Worm (Caenorhabditis elegans): ENCODE measurements around the gene F21C10.1.
A peak's percentile ranks its signal among the peaks of the same experiment; 100 is the strongest.

Gene F21C10.1

DNA sequence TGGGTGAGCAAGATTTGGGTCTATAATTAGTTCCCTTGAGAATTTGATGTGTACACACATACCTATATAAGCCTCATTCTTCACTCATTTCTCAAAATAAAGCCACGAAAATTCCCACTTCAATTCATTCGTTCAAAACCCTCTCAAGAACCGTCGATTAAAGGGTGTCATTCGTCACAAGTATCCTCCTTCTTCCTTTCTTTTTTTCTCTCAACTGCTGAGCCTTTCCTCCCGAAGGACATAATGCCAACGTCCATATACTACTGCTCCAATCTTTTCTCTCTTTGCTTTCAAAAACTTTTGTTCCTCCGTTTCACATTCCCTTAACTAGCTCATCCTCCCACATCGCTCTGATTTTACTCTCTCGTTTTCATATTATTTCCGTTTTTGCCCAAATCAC lies 39.9 kb upstream of the F21C10.1 start, which contains the start of gene T27E4.1:
T27E4.1 (plus strand) TSS at position 137 of the 400 bp plus-strand sequence.
- TF ChIP-seq mab-5 (tag; optimal IDR thresholded peaks at IDR 0.05) (no peak), lin-11 (tag; optimal IDR thresholded peaks at IDR 0.05) (no peak), sem-4 (tag; optimal IDR thresholded peaks at IDR 0.05) (no peak), mbf-1 (tag; optimal IDR thresholded peaks at IDR 0.05) (no peak), egl-27 (tag; optimal IDR thresholded peaks at IDR 0.05) (no peak), elt-1 (tag; optimal IDR thresholded peaks at IDR 0.05) (no peak), nhr-129 (tag; optimal IDR thresholded peaks at IDR 0.05) (peak; percentile 24), ama-1 (optimal IDR thresholded peaks at IDR 0.05) (no peak), F13H6.1 (tag; optimal IDR thresholded peaks at IDR 0.05) (no peak), zag-1 (tag; optimal IDR thresholded peaks at IDR 0.05) (peak; percentile 53), nhr-6 (tag; optimal IDR thresholded peaks at IDR 0.05) (no peak), nhr-12 (tag; optimal IDR thresholded peaks at IDR 0.05) (no peak), unc-55 (GFP tag; optimal IDR thresholded peaks at IDR 0.05) (peak; percentile 53), unc-62 (GFP tag; optimal IDR thresholded peaks at IDR 0.05) (no peak), nhr-11 (tag; optimal IDR thresholded peaks at IDR 0.05) (no peak), gmeb-1 (tag; optimal IDR thresholded peaks at IDR 0.05) (no peak), C34F6.9 (tag; optimal IDR thresholded peaks at IDR 0.05) (peak; percentile 40), ZK546.5 (tag; optimal IDR thresholded peaks at IDR 0.05) (no peak), sma-9 (GFP tag; optimal IDR thresholded peaks at IDR 0.05) (peak; percentile 28), sma-9 (tag; optimal IDR thresholded peaks at IDR 0.05) (no peak), dmd-4 (tag; optimal IDR thresholded peaks at IDR 0.05) (no peak), alr-1 (tag; optimal IDR thresholded peaks at IDR 0.05) (no peak), lsy-2 (tag; optimal IDR thresholded peaks at IDR 0.05) (peak in 1 of 2 experiments; percentile 4)

ce11 chrV:9094060-9094628 lies 38.0 kb upstream of the F21C10.1 start:
- TF ChIP-seq nhr-77 (tag; optimal IDR thresholded peaks at IDR 0.05) = no peak
- no peak for TF ChIP-seq fos-1 (tag; optimal IDR thresholded peaks at IDR 0.05)
- TF ChIP-seq ama-1 (optimal IDR thresholded peaks at IDR 0.05) = peak; percentile 46
- peak; percentile 75 for TF ChIP-seq F13H6.1 (tag; optimal IDR thresholded peaks at IDR 0.05)
- peak; percentile 35 for TF ChIP-seq ztf-4 (tag; optimal IDR thresholded peaks at IDR 0.05)
- TF ChIP-seq sma-9 (GFP tag; optimal IDR thresholded peaks at IDR 0.05) = peak; percentile 96
- TF ChIP-seq sma-9 (tag; optimal IDR thresholded peaks at IDR 0.05) = no peak
- TF ChIP-seq nhr-12 (tag; optimal IDR thresholded peaks at IDR 0.05) = no peak
- TF ChIP-seq lin-39 (tag; optimal IDR thresholded peaks at IDR 0.05) = no peak
- no peak for TF ChIP-seq unc-62 (GFP tag; optimal IDR thresholded peaks at IDR 0.05)
- TF ChIP-seq crh-2 (tag; optimal IDR thresholded peaks at IDR 0.05) = peak; percentile 81
- TF ChIP-seq mbf-1 (tag; optimal IDR thresholded peaks at IDR 0.05) = no peak
- no peak for TF ChIP-seq lin-13 (GFP tag; optimal IDR thresholded peaks at IDR 0.05)
- TF ChIP-seq nhr-25 (tag; optimal IDR thresholded peaks at IDR 0.05) = peak; percentile 5
- peak; percentile 21 for TF ChIP-seq nhr-21 (tag; optimal IDR thresholded peaks at IDR 0.05)
- no peak for TF ChIP-seq ZK546.5 (tag; optimal IDR thresholded peaks at IDR 0.05)
- TF ChIP-seq sma-3 (GFP tag; optimal IDR thresholded peaks at IDR 0.05) = peak; percentile 58
- no peak for TF ChIP-seq blmp-1 (tag; optimal IDR thresholded peaks at IDR 0.05; ENCODE audit: insufficient read depth)
- peak; percentile 7 for TF ChIP-seq lin-11 (tag; optimal IDR thresholded peaks at IDR 0.05)
- TF ChIP-seq elt-3 (tag; optimal IDR thresholded peaks at IDR 0.05) = no peak
- TF ChIP-seq egl-27 (tag; optimal IDR thresholded peaks at IDR 0.05) = no peak
- TF ChIP-seq mdl-1 (tag; optimal IDR thresholded peaks at IDR 0.05) = peak in 1 of 2 experiments; percentile 39
- no peak for TF ChIP-seq unc-39 (tag; optimal IDR thresholded peaks at IDR 0.05)
- TF ChIP-seq unc-55 (GFP tag; optimal IDR thresholded peaks at IDR 0.05) = peak; percentile 0
- TF ChIP-seq nhr-129 (tag; optimal IDR thresholded peaks at IDR 0.05) = peak; percentile 93
- TF ChIP-seq Y55F3AM.14 (GFP tag; optimal IDR thresholded peaks at IDR 0.05) = peak; percentile 48
- peak; percentile 35 for TF ChIP-seq snpc-4 (tag; optimal IDR thresholded peaks at IDR 0.05)
- TF ChIP-seq nhr-11 (tag; optimal IDR thresholded peaks at IDR 0.05) = no peak
- TF ChIP-seq C34F6.9 (tag; optimal IDR thresholded peaks at IDR 0.05) = peak; percentile 68
- TF ChIP-seq dmd-4 (tag; optimal IDR thresholded peaks at IDR 0.05) = no peak
- TF ChIP-seq sem-4 (tag; optimal IDR thresholded peaks at IDR 0.05) = no peak
- no peak for TF ChIP-seq ceh-82 (tag; optimal IDR thresholded peaks at IDR 0.05)
- TF ChIP-seq lsy-2 (tag; optimal IDR thresholded peaks at IDR 0.05) = peak in 1 of 2 experiments; percentile 72
- peak; percentile 51 for TF ChIP-seq gmeb-1 (tag; optimal IDR thresholded peaks at IDR 0.05)
- no peak for TF ChIP-seq skn-1 (tag; optimal IDR thresholded peaks at IDR 0.05)
- no peak for TF ChIP-seq nhr-237 (tag; optimal IDR thresholded peaks at IDR 0.05)
- no peak for TF ChIP-seq aly-2 (tag; optimal IDR thresholded peaks at IDR 0.05)

Measured in whole organism, L2 larva.